Fruit fly (Drosophila melanogaster) whole organism, embryonic: ENCODE data around the gene CAH16.

Experiments used
- Adf1 ChIP-seq: fragments of 200-800 bp; sonication (Bioruptor generic); IDR thresholded peaks from 2 replicates; pipeline ENCODE4 v1.3.6; 2022; ENCODE audit warnings: missing biosample characterization, missing genetic modification characterization
- B-H1 ChIP-seq: fragments of 200-800 bp; sonication (Bioruptor generic); IDR thresholded peaks from 3 replicates; pipeline ENCODE4 v1.3.6; 2022; ENCODE audit warnings: missing biosample characterization, missing genetic modification characterization
- BEAF-32 ChIP-seq: fragments of 200-800 bp; sonication (Bioruptor generic); optimal IDR thresholded peaks from 3 replicates; lab custom pipeline; 2017; ENCODE audit warnings: missing biosample characterization, missing genetic modification characterization, mild to moderate bottlenecking, moderate library complexity, missing genetic modification reagents
- C15 ChIP-seq: fragments of 200-800 bp; sonication (Bioruptor generic); IDR thresholded peaks from 3 replicates; pipeline ENCODE4 v1.3.6; 2022; ENCODE audit warnings: missing biosample characterization, missing genetic modification characterization
- CG10147 ChIP-seq: fragments of 200-800 bp; sonication (Bioruptor generic); optimal IDR thresholded peaks from 2 replicates; lab custom pipeline; 2019; ENCODE audit warnings: missing biosample characterization, mild to moderate bottlenecking, missing genetic modification characterization, moderate library complexity
- CG1024 ChIP-seq: fragments of 200-800 bp; sonication (Bioruptor generic); IDR thresholded peaks from 2 replicates; pipeline ENCODE4 v1.3.6; 2022; ENCODE audit warnings: missing biosample characterization, missing genetic modification characterization
- CG10267 ChIP-seq: fragments of 200-800 bp; sonication (Bioruptor generic); optimal IDR thresholded peaks from 2 replicates; lab custom pipeline; 2018; ENCODE audit warnings: missing biosample characterization, mild to moderate bottlenecking, missing genetic modification characterization, moderate library complexity
- CG10274 ChIP-seq: fragments of 200-800 bp; sonication (Bioruptor generic); optimal IDR thresholded peaks from 3 replicates; lab custom pipeline; 2017; ENCODE audit warnings: missing biosample characterization, mild to moderate bottlenecking, missing genetic modification characterization
- CG10565 ChIP-seq: fragments of 200-800 bp; sonication (Bioruptor generic); optimal IDR thresholded peaks from 3 replicates; lab custom pipeline; 2016; ENCODE audit warnings: missing biosample characterization, mild to moderate bottlenecking, missing genetic modification characterization
- CG11398 ChIP-seq: fragments of 200-800 bp; sonication (Bioruptor generic); optimal IDR thresholded peaks from 2 replicates; lab custom pipeline; 2016; ENCODE audit warnings: missing biosample characterization, missing genetic modification characterization
- CG14965 ChIP-seq: fragments of 200-800 bp; sonication (Bioruptor generic); optimal IDR thresholded peaks from 2 replicates; lab custom pipeline; 2016; ENCODE audit warnings: missing biosample characterization, missing genetic modification characterization, borderline replicate concordance
- CG2129 ChIP-seq: fragments of 200-800 bp; sonication (Bioruptor generic); IDR thresholded peaks from 2 replicates; pipeline ENCODE4 v1.3.6; 2022; ENCODE audit warnings: missing biosample characterization, missing genetic modification characterization; ENCODE audit not compliant: partially characterized antibody
- CG2199 ChIP-seq: fragments of 200-800 bp; sonication (Bioruptor generic); IDR thresholded peaks from 3 replicates; pipeline ENCODE4 v1.3.6; 2022; ENCODE audit warnings: missing biosample characterization, missing genetic modification characterization
- CG32767 ChIP-seq: fragments of 200-800 bp; sonication (Bioruptor generic); IDR thresholded peaks from 2 replicates; pipeline ENCODE4 v1.3.6; 2022; ENCODE audit warnings: missing biosample characterization, missing genetic modification characterization
- CG34224 ChIP-seq: fragments of 200-800 bp; sonication (Bioruptor generic); IDR thresholded peaks from 3 replicates; pipeline ENCODE4 v1.3.6; 2022; ENCODE audit warnings: missing biosample characterization, missing genetic modification characterization; ENCODE audit not compliant: partially characterized antibody
- CG34422 ChIP-seq: fragments of 200-800 bp; sonication (Bioruptor generic); IDR thresholded peaks from 3 replicates; pipeline ENCODE4 v1.3.6; 2022; ENCODE audit warnings: missing biosample characterization, missing genetic modification characterization
- CG7745 ChIP-seq: fragments of 200-800 bp; sonication (Bioruptor generic); optimal IDR thresholded peaks from 2 replicates; lab custom pipeline; 2018; ENCODE audit warnings: missing biosample characterization, mild to moderate bottlenecking, missing genetic modification characterization, moderate library complexity
- CG7928 ChIP-seq: fragments of 200-800 bp; sonication (Bioruptor generic); optimal IDR thresholded peaks from 2 replicates; lab custom pipeline; 2017; ENCODE audit warnings: missing biosample characterization, mild to moderate bottlenecking, missing genetic modification characterization
- CHES-1-like ChIP-seq: fragments of 200-800 bp; sonication (Bioruptor generic); optimal IDR thresholded peaks from 2 replicates; lab custom pipeline; 2016; ENCODE audit warnings: missing biosample characterization, missing genetic modification characterization
- CTCF ChIP-seq: fragments of 200-800 bp; sonication (Bioruptor generic); optimal IDR thresholded peaks from 2 replicates; lab custom pipeline; 2017; ENCODE audit warnings: missing biosample characterization, mild to moderate bottlenecking, missing genetic modification characterization, moderate library complexity
- Drgx ChIP-seq: fragments of 200-800 bp; sonication (Bioruptor generic); IDR thresholded peaks from 2 replicates; pipeline ENCODE4 v1.3.6; 2022; ENCODE audit warnings: missing biosample characterization, missing genetic modification characterization
- ERR ChIP-seq: fragments of 200-800 bp; sonication (Bioruptor generic); optimal IDR thresholded peaks from 2 replicates; lab custom pipeline; 2016; ENCODE audit warnings: missing biosample characterization, missing genetic modification characterization
- Fer2 ChIP-seq: fragments of 200-800 bp; sonication (Bioruptor generic); optimal IDR thresholded peaks from 2 replicates; lab custom pipeline; 2018; ENCODE audit warnings: missing biosample characterization, mild to moderate bottlenecking, missing genetic modification characterization, moderate library complexity
- GATAe ChIP-seq: fragments of 200-800 bp; sonication (Bioruptor generic); conservative IDR thresholded peaks from 2 replicates; pipeline ENCODE4 v1.3.6; 2022; ENCODE audit warnings: missing biosample characterization, missing genetic modification characterization
- HHEX ChIP-seq: fragments of 200-800 bp; sonication (Bioruptor generic); optimal IDR thresholded peaks from 3 replicates; lab custom pipeline; 2017; ENCODE audit warnings: missing biosample characterization, mild to moderate bottlenecking, missing genetic modification characterization, missing genetic modification reagents
- HmgZ ChIP-seq: fragments of 200-800 bp; sonication (Bioruptor generic); optimal IDR thresholded peaks from 2 replicates; lab custom pipeline; 2018; ENCODE audit warnings: missing biosample characterization, mild to moderate bottlenecking, missing genetic modification characterization
- Hr39 ChIP-seq: fragments of >200 bp; optimal IDR thresholded peaks from 2 replicates; lab custom pipeline; 2017
- Max ChIP-seq: fragments of 200-800 bp; sonication (Bioruptor generic); optimal IDR thresholded peaks from 2 replicates; lab custom pipeline; 2016; ENCODE audit warnings: missing biosample characterization, mild to moderate bottlenecking, missing genetic modification characterization
- Pdp1 ChIP-seq, 2 experiments: fragments of 200-800 bp; sonication (Bioruptor generic); optimal IDR thresholded peaks; 3 replicates each; lab custom pipeline; 2016; ENCODE audit warnings: missing biosample characterization in 2 of 2, missing genetic modification characterization in 2 of 2, mild to moderate bottlenecking in 1 of 2, moderate library complexity in 1 of 2
- Sox102F ChIP-seq: fragments of 200-800 bp; sonication (Bioruptor generic); optimal IDR thresholded peaks from 2 replicates; lab custom pipeline; 2018; ENCODE audit warnings: missing biosample characterization, mild to moderate bottlenecking, missing genetic modification characterization, moderate library complexity
- Trl ChIP-seq, 3 experiments: fragments of >200 bp in 2 of 3; fragments of 200-800 bp in 1 of 3; sonication (Bioruptor generic) in 1 of 3; optimal IDR thresholded peaks; 2 replicates in 1 of 3; 3 replicates in 2 of 3; lab custom pipeline; 2016 to 2017; ENCODE audit warnings: missing biosample characterization in 1 of 3, missing genetic modification characterization in 1 of 3
- ap ChIP-seq: fragments of 200-800 bp; sonication (Bioruptor generic); IDR thresholded peaks from 2 replicates; pipeline ENCODE4 v1.3.6; 2022; ENCODE audit warnings: missing biosample characterization, missing genetic modification characterization
- bigmax ChIP-seq: fragments of 200-800 bp; sonication (Bioruptor generic); optimal IDR thresholded peaks from 2 replicates; lab custom pipeline; 2018; ENCODE audit warnings: missing biosample characterization, mild to moderate bottlenecking, missing genetic modification characterization
- chif ChIP-seq, 2 experiments: fragments of 200-800 bp; sonication (Bioruptor generic); optimal IDR thresholded peaks; 3 replicates each; lab custom pipeline; 2016; ENCODE audit warnings: missing biosample characterization in 2 of 2, missing genetic modification characterization in 2 of 2
- crol ChIP-seq: fragments of 200-800 bp; sonication (Bioruptor generic); IDR thresholded peaks from 2 replicates; pipeline ENCODE4 v1.3.6; 2022; ENCODE audit warnings: missing biosample characterization, missing genetic modification characterization
- da ChIP-seq: fragments of 200-800 bp; sonication (Bioruptor generic); optimal IDR thresholded peaks from 2 replicates; lab custom pipeline; 2016; ENCODE audit warnings: missing biosample characterization, missing genetic modification characterization
- ewg ChIP-seq: fragments of 200-800 bp; sonication (Bioruptor generic); optimal IDR thresholded peaks from 3 replicates; lab custom pipeline; 2017; ENCODE audit warnings: mild to moderate bottlenecking, missing biosample characterization, missing genetic modification reagents, missing genetic modification characterization
- gcm ChIP-seq: fragments of 200-800 bp; sonication (Bioruptor generic); optimal IDR thresholded peaks from 2 replicates; lab custom pipeline; 2019; ENCODE audit warnings: missing biosample characterization, mild to moderate bottlenecking, missing genetic modification characterization, moderate library complexity
- gfzf ChIP-seq: fragments of 200-800 bp; sonication (Bioruptor generic); optimal IDR thresholded peaks from 2 replicates; lab custom pipeline; 2016; ENCODE audit warnings: missing biosample characterization, mild to moderate bottlenecking, missing genetic modification characterization, moderate library complexity
- ham ChIP-seq: fragments of 200-800 bp; sonication (Bioruptor generic); IDR thresholded peaks from 2 replicates; pipeline ENCODE4 v1.3.6; 2022; ENCODE audit warnings: missing biosample characterization, missing genetic modification characterization
- hbn ChIP-seq: fragments of 200-800 bp; sonication (Bioruptor generic); IDR thresholded peaks from 2 replicates; pipeline ENCODE4 v1.3.6; 2022; ENCODE audit warnings: missing biosample characterization, missing genetic modification characterization; ENCODE audit not compliant: partially characterized antibody
- kah ChIP-seq: fragments of 200-800 bp; sonication (Bioruptor generic); optimal IDR thresholded peaks from 2 replicates; lab custom pipeline; 2018; ENCODE audit warnings: missing biosample characterization, mild to moderate bottlenecking, missing genetic modification characterization
- mld ChIP-seq: fragments of 200-800 bp; sonication (Bioruptor generic); IDR thresholded peaks from 3 replicates; pipeline ENCODE4 v1.3.6; 2022; ENCODE audit warnings: missing biosample characterization, missing genetic modification characterization; ENCODE audit not compliant: partially characterized antibody
- odd ChIP-seq: fragments of 200-800 bp; sonication (Bioruptor generic); optimal IDR thresholded peaks from 2 replicates; lab custom pipeline; 2017; ENCODE audit warnings: missing biosample characterization, mild to moderate bottlenecking, missing genetic modification characterization
- p53 ChIP-seq: fragments of 200-800 bp; sonication (Bioruptor generic); optimal IDR thresholded peaks from 2 replicates; lab custom pipeline; 2016; ENCODE audit warnings: missing biosample characterization, missing genetic modification characterization
- pb ChIP-seq: fragments of 200-800 bp; sonication (Bioruptor generic); optimal IDR thresholded peaks from 3 replicates; lab custom pipeline; 2016; ENCODE audit warnings: missing biosample characterization, missing genetic modification characterization
- trh ChIP-seq: fragments of 200-800 bp; sonication (Bioruptor generic); optimal IDR thresholded peaks from 2 replicates; lab custom pipeline; 2016; ENCODE audit warnings: missing biosample characterization, missing genetic modification characterization
- tup ChIP-seq: fragments of 200-800 bp; sonication (Bioruptor generic); optimal IDR thresholded peaks from 2 replicates; lab custom pipeline; 2016; ENCODE audit warnings: missing biosample characterization, mild to moderate bottlenecking, missing genetic modification characterization, moderate library complexity
- usp ChIP-seq: fragments of >200 bp; optimal IDR thresholded peaks from 2 replicates; lab custom pipeline; 2017; ENCODE audit warnings: missing biosample characterization, missing genetic modification characterization
- zen2 ChIP-seq: fragments of 200-800 bp; sonication (Bioruptor generic); IDR thresholded peaks from 3 replicates; pipeline ENCODE4 v1.3.6; 2022; ENCODE audit warnings: missing biosample characterization, missing genetic modification characterization; ENCODE audit not compliant: partially characterized antibody

The CAH16 gene

dm6 chr3R:31225043-31225681 is 34.9 kb upstream of the CAH16 start (continued):
- TF ChIP-seq CG34422 (GFP tag; lab: Robert Waterston, UW) (peak; percentile 39; the same call in 1 of the 3 replicates), Fer2 (tag; lab: Kevin White, UChicago) (no peak), CG14965 (no peak), tup (GFP tag; lab: Kevin White, UChicago) (no peak), CG10147 (GFP tag; lab: Kevin White, UChicago) (no peak), pb (GFP tag; lab: Kevin White, UChicago) (no peak), CG1024 (GFP tag; lab: Robert Waterston, UW) (no peak), CTCF (GFP tag; lab: Kevin White, UChicago) (no peak), CG32767 (GFP tag; lab: Robert Waterston, UW) (no peak), chif (GFP tag; optimal IDR thresholded peaks at IDR 0.05; lab: Kevin White, UChicago) (no peak), gfzf (GFP tag; lab: Kevin White, UChicago) (no peak), trh (GFP tag; lab: Kevin White, UChicago) (no peak), crol (GFP tag; lab: Robert Waterston, UW) (peak; percentile 74), da (no peak), C15 (GFP tag; lab: Robert Waterston, UW) (no peak), p53 (GFP tag; lab: Kevin White, UChicago) (no peak), CG34224 (GFP tag; lab: Robert Waterston, UW) (no peak), HHEX (no peak), CG11398 (GFP tag; lab: Kevin White, UChicago) (no peak), Sox102F (GFP tag; lab: Kevin White, UChicago) (no peak), CG2199 (GFP tag; lab: Robert Waterston, UW) (0 out of 3 replicates have a peak, but pooled peaks have one; percentile 32), hbn (no peak), GATAe (GFP tag; lab: Robert Waterston, UW) (peak; percentile 45; the same call in 1 of the 2 replicates), bigmax (GFP tag; lab: Kevin White, UChicago) (peak; percentile 92), CG7745 (tag; lab: Kevin White, UChicago) (no peak), CHES-1-like (GFP tag; lab: Kevin White, UChicago) (no peak), ERR (GFP tag; lab: Kevin White, UChicago) (no peak), mld (no peak), CG2129 (GFP tag; lab: Robert Waterston, UW) (no peak), CG10274 (GFP tag; lab: Kevin White, UChicago) (no peak), CG10565 (no peak), kah (GFP tag; lab: Kevin White, UChicago) (peak; percentile 5), ewg (GFP tag; lab: Kevin White, UChicago) (no peak), Max (GFP tag; lab: Kevin White, UChicago) (peak; percentile 15), Trl (optimal IDR thresholded peaks at IDR 0.05; lab: Kevin White, UChicago) (no peak), Trl (GFP tag; optimal IDR thresholded peaks at IDR 0.05; lab: Kevin White, UChicago) (no peak), gcm (GFP tag; lab: Kevin White, UChicago) (peak; percentile 56), usp (GFP tag; lab: Kevin White, UChicago) (no peak), Hr39 (lab: Kevin White, UChicago) (no peak), zen2 (GFP tag; lab: Robert Waterston, UW) (no peak), CG7928 (GFP tag; lab: Kevin White, UChicago) (no peak), Adf1 (no peak), ham (no peak), Drgx (GFP tag; lab: Robert Waterston, UW) (peak; percentile 73), Pdp1 (GFP tag; optimal IDR thresholded peaks at IDR 0.05; lab: Kevin White, UChicago) (peak in 1 of 2 experiments; percentile 93), ap (GFP tag; lab: Robert Waterston, UW) (no peak), CG10267 (tag; lab: Kevin White, UChicago) (no peak), BEAF-32 (GFP tag; lab: Kevin White, UChicago) (no peak), HmgZ (peak; percentile 48), B-H1 (GFP tag; lab: Robert Waterston, UW) (no peak; the same call in 2 of the 3 replicates), odd (no peak)
